Worm (Caenorhabditis elegans) whole organism, late embryonic: ENCODE results near the gene F57H12.5.

ENCODE experiments used
- C08G9.2 ChIP-seq: sonication (generic microtip); optimal IDR thresholded peaks from 2 replicates; lab custom pipeline; 2016; ENCODE audit warnings: mild to moderate bottlenecking, missing genetic modification characterization, moderate library complexity, missing compliant biosample characterization
- C38D4.7 ChIP-seq: fragments of 200-800 bp; sonication (Bioruptor generic); optimal IDR thresholded peaks from 2 replicates; lab custom pipeline; 2018; ENCODE audit warnings: mild to moderate bottlenecking, missing genetic modification characterization, moderate library complexity, missing compliant biosample characterization
- K02D7.2 ChIP-seq: sonication (generic microtip); optimal IDR thresholded peaks from 2 replicates; lab custom pipeline; 2017; ENCODE audit warnings: mild to moderate bottlenecking, missing genetic modification characterization, missing compliant biosample characterization
- T23F11.4 ChIP-seq: fragments of 200-800 bp; sonication (Bioruptor generic); optimal IDR thresholded peaks from 2 replicates; lab custom pipeline; 2018; ENCODE audit warnings: mild to moderate bottlenecking, missing genetic modification characterization, missing compliant biosample characterization
- ahr-1 ChIP-seq: sonication (generic microtip); optimal IDR thresholded peaks from 2 replicates; lab custom pipeline; 2016; ENCODE audit warnings: missing genetic modification characterization, missing compliant biosample characterization
- ama-1 ChIP-seq: fragments of 150-350 bp; optimal IDR thresholded peaks from 2 replicates; lab custom pipeline; 2014
- ceh-18 ChIP-seq: sonication (generic microtip); optimal IDR thresholded peaks from 2 replicates; lab custom pipeline; 2016; ENCODE audit warnings: missing genetic modification characterization, missing compliant biosample characterization
- ceh-19 ChIP-seq: fragments of 200-800 bp; sonication (Bioruptor generic); optimal IDR thresholded peaks from 2 replicates; lab custom pipeline; 2018; ENCODE audit warnings: mild to moderate bottlenecking, missing genetic modification characterization, missing compliant biosample characterization
- ceh-2 ChIP-seq: sonication (generic microtip); optimal IDR thresholded peaks from 2 replicates; lab custom pipeline; 2016; ENCODE audit warnings: missing genotype, missing genetic modification characterization, missing compliant biosample characterization
- ceh-22 ChIP-seq: sonication (generic microtip); optimal IDR thresholded peaks from 2 replicates; lab custom pipeline; 2017; ENCODE audit warnings: missing biosample characterization, missing genetic modification characterization
- ceh-24 ChIP-seq: sonication (generic microtip); optimal IDR thresholded peaks from 2 replicates; lab custom pipeline; 2016; ENCODE audit warnings: mild to moderate bottlenecking, missing genetic modification characterization, missing compliant biosample characterization
- ceh-45 ChIP-seq: fragments of 200-800 bp; sonication (Bioruptor generic); IDR thresholded peaks from 2 replicates; pipeline ENCODE4 v1.3.6; 2022; ENCODE audit warnings: missing genetic modification reagents, missing genetic modification characterization, missing compliant biosample characterization
- che-1 ChIP-seq: sonication (generic microtip); optimal IDR thresholded peaks from 2 replicates; lab custom pipeline; 2016; ENCODE audit warnings: mild to moderate bottlenecking, missing genetic modification characterization, missing compliant biosample characterization
- dve-1 ChIP-seq: sonication (generic microtip); optimal IDR thresholded peaks from 2 replicates; lab custom pipeline; 2017; ENCODE audit warnings: antibody characterized with exemption, mild to moderate bottlenecking, missing genetic modification characterization, missing compliant biosample characterization
- elt-2 ChIP-seq: sonication (generic microtip); optimal IDR thresholded peaks from 2 replicates; lab custom pipeline; 2016; ENCODE audit warnings: missing genetic modification reagents, missing genetic modification characterization, missing compliant biosample characterization
- fax-1 ChIP-seq: sonication (generic microtip); optimal IDR thresholded peaks from 2 replicates; lab custom pipeline; 2016; ENCODE audit warnings: missing genotype, missing genetic modification characterization, missing compliant biosample characterization
- hlh-15 ChIP-seq: sonication (generic microtip); optimal IDR thresholded peaks from 2 replicates; lab custom pipeline; 2016; ENCODE audit warnings: missing genetic modification characterization, missing compliant biosample characterization
- hlh-6 ChIP-seq: sonication (generic microtip); optimal IDR thresholded peaks from 2 replicates; lab custom pipeline; 2016; ENCODE audit warnings: missing genotype, missing genetic modification characterization, missing compliant biosample characterization
- hlh-8 ChIP-seq: sonication (generic microtip); optimal IDR thresholded peaks from 2 replicates; lab custom pipeline; 2016; ENCODE audit warnings: missing genotype, missing genetic modification characterization, missing compliant biosample characterization
- lim-6 ChIP-seq: sonication (generic microtip); optimal IDR thresholded peaks from 2 replicates; lab custom pipeline; 2016; ENCODE audit warnings: missing genetic modification characterization, missing compliant biosample characterization
- lin-11 ChIP-seq: fragments of 200-800 bp; sonication (Bioruptor generic); optimal IDR thresholded peaks from 2 replicates; lab custom pipeline; 2018; ENCODE audit warnings: mild to moderate bottlenecking, missing genetic modification characterization, missing compliant biosample characterization
- mec-3 ChIP-seq: sonication (generic microtip); optimal IDR thresholded peaks from 2 replicates; lab custom pipeline; 2016; ENCODE audit warnings: borderline replicate concordance, missing genetic modification characterization, missing compliant biosample characterization
- pat-9 ChIP-seq: fragments of 200-800 bp; sonication (Bioruptor generic); optimal IDR thresholded peaks from 2 replicates; lab custom pipeline; 2018; ENCODE audit warnings: mild to moderate bottlenecking, missing genetic modification characterization, moderate library complexity, missing compliant biosample characterization
- pax-1 ChIP-seq: fragments of 150-350 bp; optimal IDR thresholded peaks from 2 replicates; lab custom pipeline; 2014; ENCODE audit warnings: missing biosample characterization, missing genetic modification characterization
- pha-2 ChIP-seq: sonication (generic microtip); optimal IDR thresholded peaks from 2 replicates; lab custom pipeline; 2017; ENCODE audit warnings: mild to moderate bottlenecking, missing genetic modification characterization, missing compliant biosample characterization
- pqm-1 ChIP-seq: sonication (generic microtip); optimal IDR thresholded peaks from 2 replicates; lab custom pipeline; 2016; ENCODE audit warnings: missing genetic modification characterization, missing compliant biosample characterization
- ref-2 ChIP-seq: sonication (generic microtip); optimal IDR thresholded peaks from 2 replicates; lab custom pipeline; 2016; ENCODE audit warnings: missing genetic modification characterization, missing compliant biosample characterization
- rnt-1 ChIP-seq: sonication (generic microtip); optimal IDR thresholded peaks from 2 replicates; lab custom pipeline; 2016; ENCODE audit warnings: missing genetic modification characterization, missing compliant biosample characterization
- sdc-2 ChIP-seq: sonication (generic microtip); optimal IDR thresholded peaks from 2 replicates; lab custom pipeline; 2016; ENCODE audit warnings: missing genotype, missing genetic modification characterization, missing compliant biosample characterization
- sox-2 ChIP-seq: fragments of 200-800 bp; sonication (Bioruptor generic); IDR thresholded peaks from 2 replicates; pipeline ENCODE4 v1.3.6; 2022; ENCODE audit warnings: missing genetic modification reagents, missing genetic modification characterization, missing compliant biosample characterization
- syd-9 ChIP-seq: sonication (generic microtip); optimal IDR thresholded peaks from 2 replicates; lab custom pipeline; 2016; ENCODE audit warnings: mild to moderate bottlenecking, missing genetic modification characterization, moderate library complexity, missing compliant biosample characterization
- tbx-7 ChIP-seq: sonication (generic microtip); optimal IDR thresholded peaks from 2 replicates; lab custom pipeline; 2016; ENCODE audit warnings: missing genotype, missing genetic modification characterization, missing compliant biosample characterization
- ttx-3 ChIP-seq: sonication (generic microtip); optimal IDR thresholded peaks from 2 replicates; lab custom pipeline; 2016; ENCODE audit warnings: missing genetic modification reagents, missing genetic modification characterization, missing compliant biosample characterization
- unc-55 ChIP-seq: sonication (generic microtip); optimal IDR thresholded peaks from 2 replicates; lab custom pipeline; 2017; ENCODE audit warnings: missing biosample characterization, missing genetic modification reagents, missing genetic modification characterization
- unc-86 ChIP-seq: sonication (generic microtip); optimal IDR thresholded peaks from 2 replicates; lab custom pipeline; 2016; ENCODE audit warnings: missing genetic modification characterization, missing compliant biosample characterization
- zip-5 ChIP-seq: sonication (generic microtip); optimal IDR thresholded peaks from 2 replicates; lab custom pipeline; 2016; ENCODE audit warnings: missing genetic modification characterization, missing compliant biosample characterization

The F57H12.5 gene

ce11 chrIV:7983728-7984346 is 16.7 kb downstream of the F57H12.5 start:
- TF ChIP-seq ceh-24 (tag; lab: Kevin White, UChicago) (no peak), ama-1 (peak; percentile 13)

DNA sequence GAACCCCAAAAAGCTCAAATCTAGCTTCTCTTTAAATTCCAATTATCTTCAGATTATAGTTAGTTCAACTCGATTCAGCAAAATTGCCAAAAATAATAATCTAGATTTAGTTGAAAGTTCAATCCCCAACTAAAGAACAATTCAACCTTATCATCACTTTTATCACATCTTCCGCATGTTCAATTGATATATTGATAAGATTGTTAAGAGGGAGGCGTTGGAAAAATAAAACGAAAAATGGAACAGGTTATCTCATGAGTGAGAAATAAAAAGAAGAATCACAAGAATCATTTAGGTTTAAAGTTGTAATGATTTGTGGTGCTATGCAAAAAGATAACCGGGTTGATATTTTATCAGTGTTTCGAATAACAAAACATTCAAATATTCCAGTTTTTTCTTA is 18.6 kb downstream of the F57H12.5 start:
- TF ChIP-seq elt-2 (tag; lab: Kevin White, UChicago) (peak; percentile 84), mec-3 (no peak)

- no peak for TF ChIP-seq hlh-15
- no peak for TF ChIP-seq ceh-22 (tag; lab: Kevin White, UChicago)
- TF ChIP-seq unc-86 (tag; lab: Kevin White, UChicago): no peak
- TF ChIP-seq ceh-18 (tag; lab: Kevin White, UChicago): no peak
- TF ChIP-seq ref-2 (tag; lab: Kevin White, UChicago): no peak
- no peak for TF ChIP-seq lim-6 (tag; lab: Kevin White, UChicago)
- TF ChIP-seq dve-1 (tag; lab: Kevin White, UChicago): no peak
- no peak for TF ChIP-seq K02D7.2 (tag; lab: Kevin White, UChicago)
- no peak for TF ChIP-seq C38D4.7 (GFP tag; lab: Kevin White, UChicago)
- no peak for TF ChIP-seq ama-1
- no peak for TF ChIP-seq hlh-6 (tag; lab: Kevin White, UChicago)
- no peak for TF ChIP-seq tbx-7
- TF ChIP-seq sox-2 (GFP tag; lab: Robert Waterston, UW): no peak
- no peak for TF ChIP-seq zip-5 (tag; lab: Kevin White, UChicago)
- TF ChIP-seq pax-1 (tag; lab: Kevin White, UChicago): no peak
- TF ChIP-seq che-1 (tag; lab: Kevin White, UChicago): no peak
- TF ChIP-seq rnt-1 (tag; lab: Kevin White, UChicago): no peak
Observed at ce11 chrIV:7987083-7987482, 20.0 kb downstream of the F57H12.5 start, which contains the start of gene mec-17. Gene mec-17, minus strand, starts transcription at chrIV:7987183.

ce11 chrIV:7988385-7988784 is 21.3 kb downstream of the F57H12.5 start, which contains the start of gene col-115:
Gene col-115, plus strand, starts transcription at chrIV:7988685.
- TF ChIP-seq sdc-2 (tag; lab: Kevin White, UChicago): no peak
- TF ChIP-seq ceh-19 (GFP tag; lab: Kevin White, UChicago): no peak
- TF ChIP-seq hlh-8 (tag; lab: Kevin White, UChicago): no peak
- no peak for TF ChIP-seq mec-3
- TF ChIP-seq lin-11 (tag; lab: Kevin White, UChicago): no peak
- no peak for TF ChIP-seq pqm-1 (tag; lab: Kevin White, UChicago)
- TF ChIP-seq fax-1 (tag; lab: Kevin White, UChicago): no peak
- TF ChIP-seq lim-6 (tag; lab: Kevin White, UChicago): no peak
- no peak for TF ChIP-seq C08G9.2 (tag; lab: Kevin White, UChicago)
- no peak for TF ChIP-seq syd-9
- no peak for TF ChIP-seq ahr-1 (tag; lab: Kevin White, UChicago)
- no peak for TF ChIP-seq tbx-7
- no peak for TF ChIP-seq unc-55
- no peak for TF ChIP-seq rnt-1 (tag; lab: Kevin White, UChicago)

- TF ChIP-seq pat-9 (tag; lab: Kevin White, UChicago): no peak
- no peak for TF ChIP-seq pha-2 (tag; lab: Kevin White, UChicago)
- TF ChIP-seq K02D7.2 (tag; lab: Kevin White, UChicago): no peak
- no peak for TF ChIP-seq ceh-19 (GFP tag; lab: Kevin White, UChicago)
- TF ChIP-seq dve-1 (tag; lab: Kevin White, UChicago): no peak
- no peak for TF ChIP-seq pax-1 (tag; lab: Kevin White, UChicago)
- TF ChIP-seq sox-2 (GFP tag; lab: Robert Waterston, UW): no peak
- TF ChIP-seq ceh-2: no peak
- no peak for TF ChIP-seq ttx-3 (tag; lab: Kevin White, UChicago)
- no peak for TF ChIP-seq T23F11.4 (GFP tag; lab: Kevin White, UChicago)
- TF ChIP-seq ceh-45 (GFP tag; lab: Robert Waterston, UW): no peak
Observed at ce11 chrIV:7994715-7995114, 27.6 kb downstream of the F57H12.5 start.
